Worm (Caenorhabditis elegans) whole organism, L2 larva: ENCODE measurements around the gene C05C10.3.

Source experiments
- C34F6.9 ChIP-seq: fragments of 150-350 bp; optimal IDR thresholded peaks from 2 replicates; lab custom pipeline; 2014; ENCODE audit warnings: missing biosample characterization, missing genetic modification characterization
- F13H6.1 ChIP-seq: sonication (generic microtip); optimal IDR thresholded peaks from 2 replicates; lab custom pipeline; 2016; ENCODE audit warnings: missing genetic modification characterization, missing compliant biosample characterization
- R02D3.7 ChIP-seq: fragments of 150-350 bp; optimal IDR thresholded peaks from 2 replicates; lab custom pipeline; 2014; ENCODE audit warnings: missing biosample characterization, missing genetic modification characterization
- Y55F3AM.14 ChIP-seq: fragments of 200-800 bp; sonication (Bioruptor generic); optimal IDR thresholded peaks from 2 replicates; lab custom pipeline; 2018; ENCODE audit warnings: mild to moderate bottlenecking, missing genetic modification characterization, missing compliant biosample characterization
- ZK546.5 ChIP-seq: sonication (generic microtip); optimal IDR thresholded peaks from 2 replicates; lab custom pipeline; 2017; ENCODE audit warnings: missing biosample characterization, missing genetic modification characterization
- alr-1 ChIP-seq: fragments of 150-350 bp; optimal IDR thresholded peaks from 2 replicates; lab custom pipeline; 2014; ENCODE audit warnings: missing biosample characterization, missing genetic modification characterization
- aly-2 ChIP-seq: fragments of 150-350 bp; optimal IDR thresholded peaks from 2 replicates; lab custom pipeline; 2014; ENCODE audit warnings: missing biosample characterization, missing genetic modification characterization
- ama-1 ChIP-seq: fragments of 150-350 bp; optimal IDR thresholded peaks from 2 replicates; lab custom pipeline; 2018; ENCODE audit warnings: inconsistent platforms
- blmp-1 ChIP-seq: sonication (generic microtip); optimal IDR thresholded peaks from 2 replicates; lab custom pipeline; 2017; ENCODE audit warnings: missing genetic modification characterization, mild to moderate bottlenecking, missing compliant biosample characterization, antibody characterized with exemption, moderate library complexity; ENCODE audit not compliant: insufficient read depth
- ceh-16 ChIP-seq: fragments of 150-350 bp; optimal IDR thresholded peaks from 2 replicates; lab custom pipeline; 2014; ENCODE audit warnings: missing biosample characterization, missing genetic modification characterization
- ceh-82 ChIP-seq: fragments of 150-350 bp; optimal IDR thresholded peaks from 2 replicates; lab custom pipeline; 2014; ENCODE audit warnings: missing biosample characterization, missing genetic modification characterization
- crh-2 ChIP-seq: sonication (generic microtip); optimal IDR thresholded peaks from 2 replicates; lab custom pipeline; 2017; ENCODE audit warnings: missing biosample characterization, missing genetic modification characterization
- dmd-4 ChIP-seq: sonication (generic microtip); optimal IDR thresholded peaks from 2 replicates; lab custom pipeline; 2017; ENCODE audit warnings: missing biosample characterization, missing genetic modification characterization
- egl-27 ChIP-seq: sonication (generic microtip); optimal IDR thresholded peaks from 3 replicates; lab custom pipeline; 2017; ENCODE audit warnings: missing biosample characterization, missing genetic modification reagents, missing genetic modification characterization
- elt-1 ChIP-seq: fragments of 150-350 bp; optimal IDR thresholded peaks from 2 replicates; lab custom pipeline; 2014; ENCODE audit warnings: missing biosample characterization, missing genetic modification characterization
- elt-3 ChIP-seq: sonication (generic microtip); optimal IDR thresholded peaks from 2 replicates; lab custom pipeline; 2017; ENCODE audit warnings: missing biosample characterization, missing genetic modification characterization
- fos-1 ChIP-seq: fragments of 150-350 bp; optimal IDR thresholded peaks from 2 replicates; lab custom pipeline; 2014; ENCODE audit warnings: missing biosample characterization, missing genetic modification characterization
- gmeb-1 ChIP-seq: fragments of 150-350 bp; optimal IDR thresholded peaks from 2 replicates; lab custom pipeline; 2014; ENCODE audit warnings: missing biosample characterization, missing genetic modification characterization
- lin-11 ChIP-seq: fragments of 150-350 bp; sonication (generic microtip); optimal IDR thresholded peaks from 2 replicates; lab custom pipeline; 2014; ENCODE audit warnings: missing biosample characterization, missing genetic modification characterization, inconsistent platforms, mixed read lengths
- lin-13 ChIP-seq: fragments of 150-350 bp; optimal IDR thresholded peaks from 2 replicates; lab custom pipeline; 2014; ENCODE audit warnings: missing biosample characterization, missing genetic modification reagents, missing genetic modification characterization
- lin-39 ChIP-seq: fragments of 150-350 bp; optimal IDR thresholded peaks from 2 replicates; lab custom pipeline; 2014; ENCODE audit warnings: missing biosample characterization, missing genetic modification reagents, missing genetic modification characterization
- lsy-2 ChIP-seq, 2 experiments: fragments of 150-350 bp in 1 of 2; sonication (generic microtip) in 1 of 2; optimal IDR thresholded peaks; 2 replicates each; lab custom pipeline; 2014 to 2017; ENCODE audit warnings: missing biosample characterization in 2 of 2, missing genetic modification characterization in 2 of 2
- mab-5 ChIP-seq: fragments of 150-350 bp; optimal IDR thresholded peaks from 2 replicates; lab custom pipeline; 2014; ENCODE audit warnings: missing biosample characterization, missing genetic modification characterization
- mbf-1 ChIP-seq: sonication (generic microtip); optimal IDR thresholded peaks from 2 replicates; lab custom pipeline; 2017; ENCODE audit warnings: missing biosample characterization, missing genetic modification characterization
- mdl-1 ChIP-seq, 2 experiments: fragments of 150-350 bp in 1 of 2; sonication (generic microtip) in 1 of 2; optimal IDR thresholded peaks; 2 replicates each; lab custom pipeline; 2017; ENCODE audit warnings: missing biosample characterization in 2 of 2, missing genetic modification characterization in 2 of 2
- nhr-10 ChIP-seq: sonication (generic microtip); optimal IDR thresholded peaks from 2 replicates; lab custom pipeline; 2017; ENCODE audit warnings: missing biosample characterization, missing genetic modification characterization
- nhr-11 ChIP-seq: fragments of 150-350 bp; optimal IDR thresholded peaks from 2 replicates; lab custom pipeline; 2014; ENCODE audit warnings: missing biosample characterization, missing genetic modification characterization
- nhr-12 ChIP-seq: fragments of 150-350 bp; optimal IDR thresholded peaks from 2 replicates; lab custom pipeline; 2014; ENCODE audit warnings: missing biosample characterization, missing genetic modification characterization
- nhr-129 ChIP-seq: fragments of 150-350 bp; optimal IDR thresholded peaks from 2 replicates; lab custom pipeline; 2014; ENCODE audit warnings: missing biosample characterization, missing genetic modification characterization
- nhr-21 ChIP-seq: fragments of 150-350 bp; optimal IDR thresholded peaks from 2 replicates; lab custom pipeline; 2014; ENCODE audit warnings: missing biosample characterization, missing genetic modification characterization
- nhr-23 ChIP-seq: fragments of 150-350 bp; optimal IDR thresholded peaks from 2 replicates; lab custom pipeline; 2014; ENCODE audit warnings: missing biosample characterization, missing genetic modification reagents, missing genetic modification characterization
- nhr-237 ChIP-seq: fragments of 150-350 bp; optimal IDR thresholded peaks from 2 replicates; lab custom pipeline; 2014; ENCODE audit warnings: missing biosample characterization, missing genetic modification characterization
- nhr-25 ChIP-seq: fragments of 150-350 bp; sonication (generic microtip); optimal IDR thresholded peaks from 3 replicates; lab custom pipeline; 2014; ENCODE audit warnings: missing biosample characterization, missing genetic modification characterization
- nhr-6 ChIP-seq: fragments of 150-350 bp; optimal IDR thresholded peaks from 2 replicates; lab custom pipeline; 2014; ENCODE audit warnings: missing biosample characterization, missing genetic modification characterization
- nhr-77 ChIP-seq: fragments of 150-350 bp; optimal IDR thresholded peaks from 2 replicates; lab custom pipeline; 2014; ENCODE audit warnings: missing biosample characterization, missing genetic modification characterization
- peb-1 ChIP-seq: fragments of 150-350 bp; optimal IDR thresholded peaks from 2 replicates; lab custom pipeline; 2014; ENCODE audit warnings: missing biosample characterization, missing genetic modification characterization
- sem-4 ChIP-seq: fragments of 150-350 bp; optimal IDR thresholded peaks from 2 replicates; lab custom pipeline; 2014; ENCODE audit warnings: missing biosample characterization, missing genetic modification reagents, missing genetic modification characterization
- skn-1 ChIP-seq: sonication (generic microtip); optimal IDR thresholded peaks from 2 replicates; lab custom pipeline; 2017; ENCODE audit warnings: missing biosample characterization, missing genetic modification characterization
- sma-3 ChIP-seq: sonication (generic microtip); optimal IDR thresholded peaks from 2 replicates; lab custom pipeline; 2016; ENCODE audit warnings: missing genetic modification reagents, missing genetic modification characterization, missing compliant biosample characterization
- sma-9 ChIP-seq, 2 experiments: fragments of 150-350 bp in 1 of 2; sonication (generic microtip) in 1 of 2; optimal IDR thresholded peaks; 2 replicates each; lab custom pipeline; 2014 to 2016; ENCODE audit warnings: missing genetic modification characterization in 2 of 2, mild to moderate bottlenecking in 1 of 2, missing biosample characterization in 1 of 2, missing compliant biosample characterization in 1 of 2, missing genetic modification reagents in 1 of 2, moderate library complexity in 1 of 2
- snpc-4 ChIP-seq: fragments of 150-350 bp; optimal IDR thresholded peaks from 2 replicates; lab custom pipeline; 2014; ENCODE audit warnings: missing biosample characterization, missing genetic modification characterization
- unc-39 ChIP-seq: fragments of 150-350 bp; optimal IDR thresholded peaks from 2 replicates; lab custom pipeline; 2014; ENCODE audit warnings: missing biosample characterization, missing genetic modification characterization
- unc-55 ChIP-seq: fragments of 150-350 bp; sonication (generic microtip); optimal IDR thresholded peaks from 3 replicates; lab custom pipeline; 2014; ENCODE audit warnings: missing biosample characterization, missing genetic modification reagents, missing genetic modification characterization
- unc-62 ChIP-seq: fragments of 150-350 bp; optimal IDR thresholded peaks from 2 replicates; lab custom pipeline; 2014; ENCODE audit warnings: missing biosample characterization, missing genetic modification reagents, missing genetic modification characterization
- zag-1 ChIP-seq: fragments of 150-350 bp; optimal IDR thresholded peaks from 2 replicates; lab custom pipeline; 2014; ENCODE audit warnings: missing biosample characterization, missing genetic modification characterization
- ztf-1 ChIP-seq: fragments of 200-800 bp; sonication (Bioruptor generic); conservative IDR thresholded peaks from 2 replicates; pipeline ENCODE4 v1.3.6; 2022; ENCODE audit warnings: missing genetic modification characterization, missing compliant biosample characterization
- ztf-11 ChIP-seq: sonication (generic microtip); optimal IDR thresholded peaks from 2 replicates; lab custom pipeline; 2017; ENCODE audit warnings: missing biosample characterization, missing genetic modification characterization
- ztf-4 ChIP-seq: fragments of 150-350 bp; optimal IDR thresholded peaks from 2 replicates; lab custom pipeline; 2014; ENCODE audit warnings: missing biosample characterization, missing genetic modification characterization

The C05C10.3 gene

ce11 chrII:9967999-9968706 is 31.5 kb upstream of the C05C10.3 start, which contains the start of the genes R53.4 and psf-1:
Gene R53.4 (minus strand): TSS chrII:9968049.
Gene psf-1 (plus strand): TSS chrII:9968673.
- TF ChIP-seq mdl-1 (tag; optimal IDR thresholded peaks at IDR 0.05; lab: Kevin White, UChicago) (no peak), ceh-82 (tag; lab: Kevin White, UChicago) (no peak), zag-1 (no peak), fos-1 (tag; lab: Kevin White, UChicago) (no peak), ceh-16 (no peak), elt-3 (tag; lab: Kevin White, UChicago) (no peak), alr-1 (tag; lab: Kevin White, UChicago) (no peak), elt-1 (tag; lab: Kevin White, UChicago) (no peak), nhr-129 (tag; lab: Kevin White, UChicago) (peak; percentile 39), ZK546.5 (no peak), nhr-77 (tag; lab: Kevin White, UChicago) (no peak), lsy-2 (tag; optimal IDR thresholded peaks at IDR 0.05; lab: Kevin White, UChicago) (peak; percentile 47 to 87), lin-39 (tag; lab: Kevin White, UChicago) (no peak), nhr-23 (tag; lab: Kevin White, UChicago) (no peak), sma-9 (GFP tag; optimal IDR thresholded peaks at IDR 0.05; lab: Kevin White, UChicago) (peak; percentile 68), sma-9 (tag; optimal IDR thresholded peaks at IDR 0.05; lab: Kevin White, UChicago) (no peak), egl-27 (tag; lab: Kevin White, UChicago) (no peak), ama-1 (lab: Kevin White, UChicago) (no peak), nhr-11 (tag; lab: Kevin White, UChicago) (no peak), nhr-25 (no peak), ztf-4 (tag; lab: Kevin White, UChicago) (no peak), aly-2 (tag; lab: Kevin White, UChicago) (no peak), unc-39 (tag; lab: Kevin White, UChicago) (no peak), mab-5 (no peak), Y55F3AM.14 (GFP tag; lab: Kevin White, UChicago) (no peak), unc-55 (GFP tag; lab: Kevin White, UChicago) (peak; percentile 88), sem-4 (no peak), R02D3.7 (tag; lab: Kevin White, UChicago) (no peak), dmd-4 (tag; lab: Kevin White, UChicago) (no peak), nhr-237 (tag; lab: Kevin White, UChicago) (no peak), sma-3 (GFP tag; lab: Kevin White, UChicago) (peak; percentile 41), F13H6.1 (tag; lab: Kevin White, UChicago) (peak; percentile 31), unc-62 (GFP tag; lab: Kevin White, UChicago) (no peak), skn-1 (tag; lab: Kevin White, UChicago) (no peak), peb-1 (tag; lab: Kevin White, UChicago) (no peak), nhr-21 (peak; percentile 34), gmeb-1 (tag; lab: Kevin White, UChicago) (peak; percentile 70), nhr-6 (tag; lab: Kevin White, UChicago) (no peak), lin-13 (GFP tag; lab: Kevin White, UChicago) (peak; percentile 22), lin-11 (tag; lab: Kevin White, UChicago) (peak; percentile 54), nhr-12 (tag; lab: Kevin White, UChicago) (no peak), snpc-4 (tag; lab: Kevin White, UChicago) (no peak), C34F6.9 (tag; lab: Kevin White, UChicago) (peak; percentile 82), blmp-1 (tag; lab: Kevin White, UChicago) (peak; percentile 13), ztf-1 (GFP tag; lab: Robert Waterston, UW) (no peak), mbf-1 (tag; lab: Kevin White, UChicago) (no peak), ztf-11 (tag; lab: Kevin White, UChicago) (no peak), crh-2 (tag; lab: Kevin White, UChicago) (peak; percentile 69), nhr-10 (tag; lab: Kevin White, UChicago) (no peak)
